Worm (Caenorhabditis elegans) whole organism, midembryonic: ENCODE measurements around the gene F57C7.4.

Source experiments
- T22C8.4 ChIP-seq: fragments of 200-800 bp; sonication (Bioruptor generic); IDR thresholded peaks from 2 replicates; pipeline ENCODE4 v1.3.6; 2022; ENCODE audit warnings: missing genetic modification characterization, missing compliant biosample characterization
- cog-1 ChIP-seq: sonication (generic microtip); optimal IDR thresholded peaks from 2 replicates; lab custom pipeline; 2016; ENCODE audit warnings: missing genetic modification characterization, missing compliant biosample characterization
- flt-1 ChIP-seq: fragments of 200-800 bp; sonication (Bioruptor generic); IDR thresholded peaks from 2 replicates; pipeline ENCODE4 v1.3.6; 2022; ENCODE audit warnings: missing genetic modification characterization, missing compliant biosample characterization
- klf-2 ChIP-seq: fragments of 200-800 bp; sonication (Bioruptor generic); conservative IDR thresholded peaks from 2 replicates; pipeline ENCODE4 v1.3.6; 2022; ENCODE audit warnings: missing genetic modification reagents, missing genetic modification characterization, missing compliant biosample characterization
- med-1 ChIP-seq: sonication (generic microtip); optimal IDR thresholded peaks from 2 replicates; lab custom pipeline; 2017; ENCODE audit warnings: missing genetic modification characterization, mild to moderate bottlenecking, missing compliant biosample characterization, antibody characterized with exemption, missing genetic modification reagents; ENCODE audit not compliant: insufficient read depth
- ref-1 ChIP-seq: fragments of 200-800 bp; sonication (Bioruptor generic); conservative IDR thresholded peaks from 2 replicates; pipeline ENCODE4 v1.3.6; 2022; ENCODE audit warnings: missing genetic modification reagents, missing genetic modification characterization, missing compliant biosample characterization
- tab-1 ChIP-seq: fragments of 200-800 bp; sonication (Bioruptor generic); IDR thresholded peaks from 2 replicates; pipeline ENCODE4 v1.3.6; 2022; ENCODE audit warnings: missing genetic modification characterization, missing compliant biosample characterization
- ztf-23 ChIP-seq: fragments of 200-800 bp; sonication (Bioruptor generic); IDR thresholded peaks from 2 replicates; pipeline ENCODE4 v1.3.6; 2022; ENCODE audit warnings: missing genetic modification reagents, missing genetic modification characterization, missing compliant biosample characterization
- ztf-29 ChIP-seq: fragments of 200-800 bp; sonication (Bioruptor generic); IDR thresholded peaks from 2 replicates; pipeline ENCODE4 v1.3.6; 2022; ENCODE audit warnings: missing genetic modification reagents, missing genetic modification characterization, missing compliant biosample characterization

DNA sequence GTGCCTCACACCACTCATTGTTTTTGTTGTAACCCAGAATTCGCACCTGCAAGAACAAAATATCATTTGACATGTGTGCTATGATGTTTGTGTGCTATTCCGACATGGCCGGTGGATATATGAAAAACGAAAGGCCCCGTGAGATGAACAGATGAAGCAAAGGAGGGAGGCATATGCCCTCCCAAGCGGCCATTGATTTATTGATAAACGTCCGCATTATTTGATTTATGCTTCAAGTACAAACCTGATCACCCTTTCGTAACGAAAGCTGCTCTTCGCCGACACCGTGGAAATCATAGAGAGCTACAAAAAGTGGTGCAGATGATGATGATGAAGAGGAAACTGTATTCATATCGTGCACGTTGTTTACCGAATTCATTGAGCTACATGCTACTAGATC is 23.0 kb upstream of the F57C7.4 start:
- TF ChIP-seq T22C8.4 (GFP tag; lab: Robert Waterston, UW) (no peak), klf-2 (GFP tag; lab: Robert Waterston, UW) (no peak), ztf-23 (no peak), ref-1 (GFP tag; lab: Robert Waterston, UW) (no peak), med-1 (GFP tag; lab: Kevin White, UChicago) (no peak), ztf-29 (no peak), tab-1 (GFP tag; lab: Robert Waterston, UW) (no peak), cog-1 (tag; lab: Kevin White, UChicago) (no peak), flt-1 (no peak)
